Fruit fly (Drosophila melanogaster) whole organism: ENCODE data around the gene ATPsyngamma.

Experiments used
- EcR ChIP-seq, 2 experiments: fragments of >200 bp; optimal IDR thresholded peaks; 2 replicates each; lab custom pipeline; 2017; ENCODE audit warnings: missing biosample characterization in 2 of 2, missing genetic modification characterization in 2 of 2, missing genetic modification reagents in 2 of 2
- psq ChIP-seq: fragments of >200 bp; optimal IDR thresholded peaks from 2 replicates; lab custom pipeline; 2017

- TF ChIP-seq psq (lab: Kevin White, UChicago) (no peak), EcR (GFP tag; optimal IDR thresholded peaks at IDR 0.05; lab: Kevin White, UChicago) (no peak)
Measured at dm6 chr3R:29757681-29758080, 8.7 kb upstream of the ATPsyngamma start.
